Fruit fly (Drosophila melanogaster): ENCODE data around the gene Patsas.

dm6 chr2L:12081118-12081665, 21.9 kb downstream of the Patsas start:
- TF ChIP-seq ttk (optimal IDR thresholded peaks at IDR 0.05) (no peak), insv (optimal IDR thresholded peaks at IDR 0.05) (no peak), Sin3A (optimal IDR thresholded peaks at IDR 0.05) (no peak), psq (optimal IDR thresholded peaks at IDR 0.05) (no peak), h (optimal IDR thresholded peaks at IDR 0.05) (no peak), Myc (optimal IDR thresholded peaks at IDR 0.05) (no peak)
